Fruit fly (Drosophila melanogaster) whole organism, adult: Measurements from ENCODE around the gene CG1575.
A peak's percentile ranks its signal among the peaks of the same experiment; 100 is the strongest.

Source experiments
- CG11617 ChIP-seq: fragments of 200-800 bp; sonication (Bioruptor generic); optimal IDR thresholded peaks from 2 replicates; lab custom pipeline; 2017; ENCODE audit warnings: mild to moderate bottlenecking, missing biosample characterization, missing genetic modification reagents, missing genetic modification characterization
- CG12768 ChIP-seq: fragments of 200-800 bp; sonication (Bioruptor generic); optimal IDR thresholded peaks from 2 replicates; lab custom pipeline; 2017; ENCODE audit warnings: missing biosample characterization, missing genetic modification characterization, mild to moderate bottlenecking, moderate library complexity, missing genetic modification reagents
- CG33017 ChIP-seq: fragments of 200-800 bp; sonication (Bioruptor generic); optimal IDR thresholded peaks from 2 replicates; lab custom pipeline; 2018; ENCODE audit warnings: missing biosample characterization, mild to moderate bottlenecking, missing genetic modification characterization, moderate library complexity
- tj ChIP-seq: fragments of 200-800 bp; sonication (Bioruptor generic); optimal IDR thresholded peaks from 3 replicates; lab custom pipeline; 2017; ENCODE audit warnings: missing biosample characterization, mild to moderate bottlenecking, missing genetic modification characterization, moderate library complexity
- toe ChIP-seq: fragments of 200-800 bp; sonication (Bioruptor generic); optimal IDR thresholded peaks from 2 replicates; lab custom pipeline; 2016; ENCODE audit warnings: missing biosample characterization, missing genetic modification characterization

DNA sequence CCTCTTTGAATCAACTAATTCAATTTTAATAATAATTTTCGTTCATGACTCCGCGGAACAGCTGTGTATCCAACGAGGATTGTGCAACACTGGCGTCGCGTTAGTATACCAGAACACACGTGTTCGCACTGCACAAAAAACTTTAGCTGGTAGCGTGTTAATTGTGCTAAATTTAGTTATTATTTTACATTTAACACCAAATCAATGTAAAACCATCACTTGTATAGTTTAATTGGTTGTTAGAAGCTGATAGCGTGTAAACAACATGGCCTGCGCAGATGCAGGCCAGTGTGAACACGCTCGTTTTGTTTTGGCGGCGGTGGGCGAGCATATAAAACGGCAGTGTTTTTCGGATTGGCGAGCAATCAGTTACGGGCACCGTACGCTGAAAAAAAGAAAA lies 40.5 kb downstream of the CG1575 start, which contains the start of the genes Traf6 and GIIIspla2:
- TF ChIP-seq CG33017 (tag; lab: Kevin White, UChicago) (peak; percentile 76), toe (peak; percentile 73), CG11617 (peak; percentile 87), tj (GFP tag; lab: Kevin White, UChicago) (peak; percentile 71), CG12768 (peak; percentile 66)
